Worm (Caenorhabditis elegans): Measurements from ENCODE around the gene lys-1.

Gene lys-1

ce11 chrV:10313953-10314352, 36.2 kb downstream of the lys-1 start, which contains the start of gene gcy-6:
Gene gcy-6 (minus strand): TSS chrV:10314053.
- TF ChIP-seq sem-4 (tag; optimal IDR thresholded peaks at IDR 0.05) (no peak), peb-1 (tag; optimal IDR thresholded peaks at IDR 0.05) (no peak), sma-9 (GFP tag; optimal IDR thresholded peaks at IDR 0.05) (no peak), sma-9 (tag; optimal IDR thresholded peaks at IDR 0.05) (no peak), nhr-6 (tag; optimal IDR thresholded peaks at IDR 0.05) (no peak), blmp-1 (tag; optimal IDR thresholded peaks at IDR 0.05; ENCODE audit: insufficient read depth) (no peak), ceh-16 (tag; optimal IDR thresholded peaks at IDR 0.05) (no peak), ztf-1 (GFP tag; conservative IDR thresholded peaks at IDR 0.05) (no peak), skn-1 (tag; optimal IDR thresholded peaks at IDR 0.05) (no peak), lin-13 (GFP tag; optimal IDR thresholded peaks at IDR 0.05) (no peak), alr-1 (tag; optimal IDR thresholded peaks at IDR 0.05) (no peak), unc-55 (GFP tag; optimal IDR thresholded peaks at IDR 0.05) (no peak)

- no peak for TF ChIP-seq sem-4 (tag; optimal IDR thresholded peaks at IDR 0.05)
- TF ChIP-seq crh-2 (tag; optimal IDR thresholded peaks at IDR 0.05): no peak
- TF ChIP-seq mab-5 (tag; optimal IDR thresholded peaks at IDR 0.05): no peak
- TF ChIP-seq mbf-1 (tag; optimal IDR thresholded peaks at IDR 0.05): no peak
- no peak for TF ChIP-seq R02D3.7 (tag; optimal IDR thresholded peaks at IDR 0.05)
- no peak for TF ChIP-seq nhr-10 (tag; optimal IDR thresholded peaks at IDR 0.05)
- TF ChIP-seq ztf-1 (GFP tag; conservative IDR thresholded peaks at IDR 0.05): no peak
- no peak for TF ChIP-seq C34F6.9 (tag; optimal IDR thresholded peaks at IDR 0.05)
- no peak for TF ChIP-seq nhr-6 (tag; optimal IDR thresholded peaks at IDR 0.05)
- TF ChIP-seq ZK546.5 (tag; optimal IDR thresholded peaks at IDR 0.05): no peak
- TF ChIP-seq ceh-82 (tag; optimal IDR thresholded peaks at IDR 0.05): no peak
- TF ChIP-seq unc-62 (GFP tag; optimal IDR thresholded peaks at IDR 0.05): no peak
- TF ChIP-seq nhr-12 (tag; optimal IDR thresholded peaks at IDR 0.05): no peak
- no peak for TF ChIP-seq dmd-4 (tag; optimal IDR thresholded peaks at IDR 0.05)
- no peak for TF ChIP-seq nhr-25 (tag; optimal IDR thresholded peaks at IDR 0.05)
Measured at ce11 chrV:10314371-10314770, 36.7 kb downstream of the lys-1 start, which contains the start of gene trx-2. Gene trx-2 (plus strand): TSS chrV:10314671.

- TF ChIP-seq snpc-4 (tag; optimal IDR thresholded peaks at IDR 0.05) (no peak), ztf-4 (tag; optimal IDR thresholded peaks at IDR 0.05) (no peak), alr-1 (tag; optimal IDR thresholded peaks at IDR 0.05) (no peak), lin-39 (tag; optimal IDR thresholded peaks at IDR 0.05) (no peak), ceh-82 (tag; optimal IDR thresholded peaks at IDR 0.05) (no peak), nhr-10 (tag; optimal IDR thresholded peaks at IDR 0.05) (no peak)
Measured at ce11 chrV:10317294-10317693, 39.6 kb downstream of the lys-1 start, which contains the start of gene asps-1. Gene asps-1 (minus strand): TSS chrV:10317394.

- TF ChIP-seq lin-13 (GFP tag; optimal IDR thresholded peaks at IDR 0.05): no peak
- TF ChIP-seq blmp-1 (tag; optimal IDR thresholded peaks at IDR 0.05; ENCODE audit: insufficient read depth): no peak
- TF ChIP-seq ceh-82 (tag; optimal IDR thresholded peaks at IDR 0.05): no peak
Measured at ce11 chrV:10319434-10319833, 41.7 kb downstream of the lys-1 start, which contains the start of gene B0024.11. Gene B0024.11 (minus strand): TSS chrV:10319534.

ce11 chrV:10320101-10320761, 42.5 kb downstream of the lys-1 start, which contains the start of the genes gna-1 and B0024.13:
Gene gna-1 (minus strand): TSS chrV:10320151.
Gene B0024.13 (plus strand): TSS chrV:10320711.
- TF ChIP-seq nhr-237 (tag; optimal IDR thresholded peaks at IDR 0.05) (no peak), nhr-11 (tag; optimal IDR thresholded peaks at IDR 0.05) (no peak), egl-27 (tag; optimal IDR thresholded peaks at IDR 0.05) (no peak), crh-2 (tag; optimal IDR thresholded peaks at IDR 0.05) (peak; percentile 66), snpc-4 (tag; optimal IDR thresholded peaks at IDR 0.05) (peak; percentile 53), C34F6.9 (tag; optimal IDR thresholded peaks at IDR 0.05) (peak; percentile 69), blmp-1 (tag; optimal IDR thresholded peaks at IDR 0.05; ENCODE audit: insufficient read depth) (no peak), F13H6.1 (tag; optimal IDR thresholded peaks at IDR 0.05) (peak; percentile 52), nhr-10 (tag; optimal IDR thresholded peaks at IDR 0.05) (no peak), R02D3.7 (tag; optimal IDR thresholded peaks at IDR 0.05) (no peak), sem-4 (tag; optimal IDR thresholded peaks at IDR 0.05) (no peak), sma-3 (GFP tag; optimal IDR thresholded peaks at IDR 0.05) (peak; percentile 76), nhr-6 (tag; optimal IDR thresholded peaks at IDR 0.05) (no peak), ZK546.5 (tag; optimal IDR thresholded peaks at IDR 0.05) (no peak), mdl-1 (tag; optimal IDR thresholded peaks at IDR 0.05) (no peak), fos-1 (tag; optimal IDR thresholded peaks at IDR 0.05) (peak; percentile 34), sma-9 (GFP tag; optimal IDR thresholded peaks at IDR 0.05) (peak; percentile 86), sma-9 (tag; optimal IDR thresholded peaks at IDR 0.05) (no peak), nhr-129 (tag; optimal IDR thresholded peaks at IDR 0.05) (peak; percentile 25), ceh-82 (tag; optimal IDR thresholded peaks at IDR 0.05) (no peak)
